Worm (Caenorhabditis elegans) whole organism, L4 larva: ENCODE measurements around the gene sbp-1.
"Not testable (repeated sequence)": the region's sequence is repeated elsewhere in the genome, so short reads cannot be mapped to it uniquely, and the experiment has no call there.

ENCODE experiments used
- ceh-82 ChIP-seq: sonication (generic microtip); optimal IDR thresholded peaks from 2 replicates; lab custom pipeline; 2017; ENCODE audit warnings: missing biosample characterization, missing genetic modification characterization
- daf-12 ChIP-seq: fragments of 150-350 bp; optimal IDR thresholded peaks from 2 replicates; lab custom pipeline; 2014; ENCODE audit warnings: missing biosample characterization, missing genetic modification reagents, missing genetic modification characterization
- dve-1 ChIP-seq: sonication (generic microtip); optimal IDR thresholded peaks from 2 replicates; lab custom pipeline; 2017; ENCODE audit warnings: antibody characterized with exemption, mild to moderate bottlenecking, missing genetic modification characterization, missing compliant biosample characterization; ENCODE audit not compliant: insufficient read depth
- lir-3 ChIP-seq: sonication (generic microtip); optimal IDR thresholded peaks from 2 replicates; lab custom pipeline; 2016; ENCODE audit warnings: mild to moderate bottlenecking, missing genetic modification characterization, missing compliant biosample characterization
- nhr-11 ChIP-seq: fragments of 150-350 bp; optimal IDR thresholded peaks from 2 replicates; lab custom pipeline; 2014; ENCODE audit warnings: missing biosample characterization, missing genetic modification characterization
- nhr-237 ChIP-seq: sonication (generic microtip); optimal IDR thresholded peaks from 2 replicates; lab custom pipeline; 2017; ENCODE audit warnings: missing biosample characterization, missing genetic modification characterization
- nhr-25 ChIP-seq: sonication (generic microtip); optimal IDR thresholded peaks from 2 replicates; lab custom pipeline; 2017; ENCODE audit warnings: missing genetic modification characterization, mild to moderate bottlenecking, missing compliant biosample characterization, antibody characterized with exemption, moderate library complexity, borderline replicate concordance; ENCODE audit not compliant: insufficient read depth
- pha-4 ChIP-seq, 2 experiments: fragments of 150-350 bp in 1 of 2; fragments of 200-800 bp in 1 of 2; sonication (Bioruptor generic) in 1 of 2; IDR thresholded peaks in 1 of 2; optimal IDR thresholded peaks in 1 of 2; 2 replicates each; pipeline versions ENCODE4 v1.3.6 to Lab custom; 2014 to 2022; ENCODE audit warnings: missing genetic modification characterization in 2 of 2, missing genetic modification reagents in 2 of 2, missing biosample characterization in 1 of 2, missing compliant biosample characterization in 1 of 2
- pqm-1 ChIP-seq: sonication (generic microtip); optimal IDR thresholded peaks from 2 replicates; lab custom pipeline; 2017; ENCODE audit warnings: missing biosample characterization, missing genetic modification characterization

- TF ChIP-seq dve-1 (tag; lab: Kevin White, UChicago); daf-12 (tag; lab: Kevin White, UChicago); nhr-237; lir-3 (tag; lab: Kevin White, UChicago); pqm-1 (tag; lab: Kevin White, UChicago); ceh-82 (tag; lab: Kevin White, UChicago); nhr-11; pha-4 (GFP tag; IDR thresholded peaks at IDR 0.05; lab: Robert Waterston, UW); pha-4 (tag; optimal IDR thresholded peaks at IDR 0.05; lab: Kevin White, UChicago); nhr-25 (tag; lab: Kevin White, UChicago): not testable (repeated sequence)
Observed at ce11 chrIII:11434864-11435263, 7.5 kb downstream of the sbp-1 start.
